Worm (Caenorhabditis elegans) whole organism, late embryonic: Measurements from ENCODE around the gene F33H1.4.

Source experiments
- C08G9.2 ChIP-seq: sonication (generic microtip); optimal IDR thresholded peaks from 2 replicates; lab custom pipeline; 2016; ENCODE audit warnings: mild to moderate bottlenecking, missing genetic modification characterization, moderate library complexity, missing compliant biosample characterization
- F13H6.1 ChIP-seq: sonication (generic microtip); optimal IDR thresholded peaks from 2 replicates; lab custom pipeline; 2016; ENCODE audit warnings: missing genetic modification characterization, missing compliant biosample characterization
- K02D7.2 ChIP-seq: sonication (generic microtip); optimal IDR thresholded peaks from 2 replicates; lab custom pipeline; 2017; ENCODE audit warnings: mild to moderate bottlenecking, missing genetic modification characterization, missing compliant biosample characterization
- ahr-1 ChIP-seq: sonication (generic microtip); optimal IDR thresholded peaks from 2 replicates; lab custom pipeline; 2016; ENCODE audit warnings: missing genetic modification characterization, missing compliant biosample characterization
- ceh-18 ChIP-seq: sonication (generic microtip); optimal IDR thresholded peaks from 2 replicates; lab custom pipeline; 2016; ENCODE audit warnings: missing genetic modification characterization, missing compliant biosample characterization
- ceh-19 ChIP-seq: fragments of 200-800 bp; sonication (Bioruptor generic); optimal IDR thresholded peaks from 2 replicates; lab custom pipeline; 2018; ENCODE audit warnings: mild to moderate bottlenecking, missing genetic modification characterization, missing compliant biosample characterization
- ceh-2 ChIP-seq: sonication (generic microtip); optimal IDR thresholded peaks from 2 replicates; lab custom pipeline; 2016; ENCODE audit warnings: missing genotype, missing genetic modification characterization, missing compliant biosample characterization
- ceh-31 ChIP-seq: sonication (generic microtip); optimal IDR thresholded peaks from 2 replicates; lab custom pipeline; 2016; ENCODE audit warnings: missing genetic modification characterization, missing compliant biosample characterization
- ceh-48 ChIP-seq: sonication (generic microtip); optimal IDR thresholded peaks from 2 replicates; lab custom pipeline; 2016; ENCODE audit warnings: missing genetic modification characterization, inconsistent platforms, missing compliant biosample characterization
- ceh-6 ChIP-seq: fragments of 200-800 bp; sonication (Bioruptor generic); optimal IDR thresholded peaks from 2 replicates; lab custom pipeline; 2018; ENCODE audit warnings: mild to moderate bottlenecking, missing genetic modification characterization, missing compliant biosample characterization
- che-1 ChIP-seq: sonication (generic microtip); optimal IDR thresholded peaks from 2 replicates; lab custom pipeline; 2016; ENCODE audit warnings: mild to moderate bottlenecking, missing genetic modification characterization, missing compliant biosample characterization
- dve-1 ChIP-seq: sonication (generic microtip); optimal IDR thresholded peaks from 2 replicates; lab custom pipeline; 2017; ENCODE audit warnings: antibody characterized with exemption, mild to moderate bottlenecking, missing genetic modification characterization, missing compliant biosample characterization
- elt-2 ChIP-seq: sonication (generic microtip); optimal IDR thresholded peaks from 2 replicates; lab custom pipeline; 2016; ENCODE audit warnings: missing genetic modification reagents, missing genetic modification characterization, missing compliant biosample characterization
- elt-4 ChIP-seq: sonication (generic microtip); optimal IDR thresholded peaks from 2 replicates; lab custom pipeline; 2016; ENCODE audit warnings: missing genetic modification characterization, missing compliant biosample characterization
- gmeb-2 ChIP-seq: sonication (generic microtip); optimal IDR thresholded peaks from 2 replicates; lab custom pipeline; 2016; ENCODE audit warnings: missing genetic modification characterization, inconsistent platforms, missing compliant biosample characterization
- hlh-30 ChIP-seq: sonication (generic microtip); optimal IDR thresholded peaks from 2 replicates; lab custom pipeline; 2017; ENCODE audit warnings: antibody characterized with exemption, missing genetic modification characterization, missing compliant biosample characterization; ENCODE audit not compliant: insufficient read depth
- hlh-6 ChIP-seq: sonication (generic microtip); optimal IDR thresholded peaks from 2 replicates; lab custom pipeline; 2016; ENCODE audit warnings: missing genotype, missing genetic modification characterization, missing compliant biosample characterization
- lim-6 ChIP-seq: sonication (generic microtip); optimal IDR thresholded peaks from 2 replicates; lab custom pipeline; 2016; ENCODE audit warnings: missing genetic modification characterization, missing compliant biosample characterization
- lin-11 ChIP-seq: fragments of 200-800 bp; sonication (Bioruptor generic); optimal IDR thresholded peaks from 2 replicates; lab custom pipeline; 2018; ENCODE audit warnings: mild to moderate bottlenecking, missing genetic modification characterization, missing compliant biosample characterization
- madf-2 ChIP-seq: sonication (generic microtip); optimal IDR thresholded peaks from 2 replicates; lab custom pipeline; 2017; ENCODE audit warnings: missing genetic modification characterization, missing compliant biosample characterization
- npax-4 ChIP-seq: sonication (generic microtip); optimal IDR thresholded peaks from 2 replicates; lab custom pipeline; 2016; ENCODE audit warnings: missing genetic modification characterization, missing compliant biosample characterization
- pat-9 ChIP-seq: fragments of 200-800 bp; sonication (Bioruptor generic); optimal IDR thresholded peaks from 2 replicates; lab custom pipeline; 2018; ENCODE audit warnings: mild to moderate bottlenecking, missing genetic modification characterization, moderate library complexity, missing compliant biosample characterization
- pha-2 ChIP-seq: sonication (generic microtip); optimal IDR thresholded peaks from 2 replicates; lab custom pipeline; 2017; ENCODE audit warnings: mild to moderate bottlenecking, missing genetic modification characterization, missing compliant biosample characterization
- pha-4 ChIP-seq: fragments of 150-350 bp; optimal IDR thresholded peaks from 2 replicates; lab custom pipeline; 2018; ENCODE audit warnings: missing biosample characterization, missing genetic modification reagents, missing genetic modification characterization
- pqm-1 ChIP-seq: sonication (generic microtip); optimal IDR thresholded peaks from 2 replicates; lab custom pipeline; 2016; ENCODE audit warnings: missing genetic modification characterization, missing compliant biosample characterization
- pros-1 ChIP-seq: fragments of 150-350 bp; optimal IDR thresholded peaks from 2 replicates; lab custom pipeline; 2014; ENCODE audit warnings: missing biosample characterization, missing genetic modification reagents, missing genetic modification characterization
- sox-4 ChIP-seq: sonication (generic microtip); optimal IDR thresholded peaks from 2 replicates; lab custom pipeline; 2017; ENCODE audit warnings: mild to moderate bottlenecking, missing genetic modification characterization, inconsistent platforms, missing compliant biosample characterization
- tbx-7 ChIP-seq: sonication (generic microtip); optimal IDR thresholded peaks from 2 replicates; lab custom pipeline; 2016; ENCODE audit warnings: missing genotype, missing genetic modification characterization, missing compliant biosample characterization
- ttx-3 ChIP-seq: sonication (generic microtip); optimal IDR thresholded peaks from 2 replicates; lab custom pipeline; 2016; ENCODE audit warnings: missing genetic modification reagents, missing genetic modification characterization, missing compliant biosample characterization
- unc-3 ChIP-seq, 2 experiments: fragments of 200-800 bp in 1 of 2; sonication (Bioruptor generic) in 1 of 2; sonication (generic microtip) in 1 of 2; conservative IDR thresholded peaks in 1 of 2; optimal IDR thresholded peaks in 1 of 2; 2 replicates each; pipeline versions ENCODE4 v1.3.6 to Lab custom; 2016 to 2022; ENCODE audit warnings: missing compliant biosample characterization in 2 of 2, missing genetic modification characterization in 2 of 2, missing genetic modification reagents in 1 of 2
- unc-42 ChIP-seq: sonication (generic microtip); optimal IDR thresholded peaks from 2 replicates; lab custom pipeline; 2016; ENCODE audit warnings: missing genotype, missing genetic modification characterization, missing compliant biosample characterization
- unc-55 ChIP-seq: sonication (generic microtip); optimal IDR thresholded peaks from 2 replicates; lab custom pipeline; 2017; ENCODE audit warnings: missing biosample characterization, missing genetic modification reagents, missing genetic modification characterization

The F33H1.4 gene

DNA sequence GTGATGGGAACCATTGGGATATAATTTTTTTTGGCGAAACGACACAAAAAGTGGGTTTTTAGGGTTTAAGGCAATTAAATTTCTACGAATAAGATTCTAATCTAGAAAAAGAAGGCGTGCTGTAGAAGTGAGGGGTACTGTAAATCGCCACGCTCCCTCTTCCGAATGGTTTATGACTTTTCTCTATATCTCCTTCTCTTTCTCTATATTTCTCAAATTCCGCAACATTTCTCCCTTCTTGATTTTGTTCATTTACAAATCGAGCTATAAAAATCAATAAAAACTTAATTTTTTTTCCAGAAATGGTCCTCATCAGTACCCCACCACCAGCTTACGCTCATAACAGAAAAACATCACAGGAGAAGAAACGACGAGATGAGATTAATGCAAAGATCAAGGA is 43.7 kb downstream of the F33H1.4 start, which contains the start of gene ref-1:
ref-1 (plus strand) TSS at position 301 of the 400 bp plus-strand sequence.
- TF ChIP-seq unc-55 (GFP tag; lab: Kevin White, UChicago) = no peak
- no peak for TF ChIP-seq hlh-6 (tag; lab: Kevin White, UChicago)
- no peak for TF ChIP-seq pros-1 (tag; lab: Kevin White, UChicago)
- TF ChIP-seq pha-2 (tag; lab: Kevin White, UChicago) = no peak
- no peak for TF ChIP-seq npax-4
- no peak for TF ChIP-seq madf-2
- no peak for TF ChIP-seq lin-11 (tag; lab: Kevin White, UChicago)
- no peak for TF ChIP-seq unc-3 (GFP tag; conservative IDR thresholded peaks at IDR 0.05; lab: Robert Waterston, UW)
- TF ChIP-seq unc-3 (tag; optimal IDR thresholded peaks at IDR 0.05; lab: Kevin White, UChicago) = no peak

DNA sequence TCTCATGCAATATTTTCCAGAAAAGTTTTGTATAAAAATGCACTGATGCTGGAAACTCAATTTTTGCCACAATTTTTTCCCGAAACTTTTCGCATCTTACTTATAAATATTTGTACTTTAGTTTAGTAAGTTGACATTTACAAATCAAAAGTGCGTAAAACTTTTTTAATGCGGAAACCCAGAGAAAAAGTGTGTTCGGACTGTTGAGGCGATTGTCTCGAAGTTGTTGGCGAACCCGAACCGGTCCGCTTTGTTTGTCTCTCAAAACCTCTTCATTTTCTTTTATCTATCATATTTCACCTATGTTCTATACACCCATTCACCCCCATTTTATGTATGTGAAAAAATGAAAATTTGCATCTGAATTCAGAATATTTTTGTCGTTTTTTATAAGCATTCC is 46.2 kb downstream of the F33H1.4 start:
- TF ChIP-seq che-1 (tag; lab: Kevin White, UChicago) (no peak), unc-42 (tag; lab: Kevin White, UChicago) (no peak), ceh-6 (GFP tag; lab: Kevin White, UChicago) (no peak), lim-6 (tag; lab: Kevin White, UChicago) (no peak), dve-1 (tag; lab: Kevin White, UChicago) (no peak), pqm-1 (tag; lab: Kevin White, UChicago) (no peak), hlh-30 (tag; lab: Kevin White, UChicago) (no peak), ceh-19 (no peak), ttx-3 (tag; lab: Kevin White, UChicago) (no peak), ahr-1 (no peak), ceh-31 (tag; lab: Kevin White, UChicago) (no peak), ceh-48 (no peak), pat-9 (tag; lab: Kevin White, UChicago) (no peak), K02D7.2 (tag; lab: Kevin White, UChicago) (no peak), ceh-2 (tag; lab: Kevin White, UChicago) (no peak), elt-2 (tag; lab: Kevin White, UChicago) (no peak), ceh-18 (tag; lab: Kevin White, UChicago) (no peak), C08G9.2 (no peak), elt-4 (tag; lab: Kevin White, UChicago) (no peak), pha-4 (tag; lab: Kevin White, UChicago) (no peak)
- TF ChIP-seq, all 69 proteins: peak for 0

DNA sequence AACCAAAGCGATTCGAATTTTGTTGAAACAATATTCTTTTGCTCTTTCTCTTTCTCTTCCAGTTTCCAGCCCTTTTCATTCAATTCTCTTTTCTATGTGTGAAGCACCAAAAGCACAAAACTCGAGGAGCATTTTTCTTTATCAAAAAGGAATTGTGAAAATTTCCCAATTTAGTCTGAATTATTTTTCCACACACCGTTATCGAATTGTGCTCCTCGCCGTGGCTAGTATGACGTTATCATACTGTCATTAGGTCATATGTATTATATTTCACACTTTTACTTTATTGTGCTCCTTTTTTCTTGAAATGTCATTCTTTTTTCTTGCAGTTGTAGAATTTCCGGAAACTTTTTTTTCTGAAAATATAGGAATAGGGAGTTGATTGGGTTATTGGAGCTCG is 47.2 kb downstream of the F33H1.4 start:
- TF ChIP-seq lin-11 (tag; lab: Kevin White, UChicago) (no peak), tbx-7 (tag; lab: Kevin White, UChicago) (no peak), ahr-1 (no peak), F13H6.1 (tag; lab: Kevin White, UChicago) (no peak), unc-42 (tag; lab: Kevin White, UChicago) (no peak), pqm-1 (tag; lab: Kevin White, UChicago) (no peak)
- TF ChIP-seq, all 69 proteins: peak for 0

DNA sequence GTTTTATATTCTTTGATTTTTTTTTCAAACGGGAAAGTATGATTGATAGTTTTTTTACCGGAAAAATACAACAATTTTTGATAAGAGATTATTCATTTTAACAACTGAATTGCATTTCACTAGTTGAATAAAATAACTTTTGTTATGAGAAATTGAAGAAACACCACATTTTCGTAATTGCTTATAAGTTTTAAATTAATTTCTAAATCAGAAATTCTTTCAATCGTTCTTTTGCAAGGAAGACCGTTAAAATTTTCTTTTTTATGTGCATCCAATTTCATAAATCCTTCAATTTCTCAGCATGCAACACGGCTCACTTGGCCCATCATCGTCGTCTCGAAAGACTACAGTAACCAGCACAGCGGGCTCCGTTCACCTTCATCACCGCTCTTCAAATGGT is 48.1 kb downstream of the F33H1.4 start, which contains the start of gene plc-3:
plc-3 (plus strand) TSS at position 301 of the 400 bp plus-strand sequence.
- TF ChIP-seq gmeb-2 (tag; lab: Kevin White, UChicago) (no peak), sox-4 (tag; lab: Kevin White, UChicago) (no peak)
- TF ChIP-seq, all 69 proteins: peak for 0

DNA sequence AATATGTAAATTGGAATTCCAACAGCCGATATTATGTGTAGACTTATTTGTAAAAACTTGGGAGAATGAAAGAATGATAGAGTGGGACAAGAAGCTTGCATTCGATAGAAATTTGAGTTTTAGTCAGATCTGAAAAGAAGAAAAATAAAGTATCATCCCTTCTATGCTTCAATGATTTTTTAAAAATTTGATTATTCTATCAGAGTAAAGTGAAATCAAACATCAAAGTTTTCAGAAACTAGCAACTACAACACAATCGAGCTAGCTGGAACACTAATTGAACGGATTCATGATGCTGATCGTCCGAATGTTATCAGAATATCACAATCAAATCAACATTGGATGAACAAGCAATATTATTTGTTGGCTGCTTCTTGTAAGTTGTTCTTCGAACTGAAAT is 52.6 kb downstream of the F33H1.4 start, which contains the start of gene srh-135:
srh-135 (minus strand) TSS at position 101 of the 400 bp plus-strand sequence.
- TF ChIP-seq npax-4 (no peak), ceh-2 (tag; lab: Kevin White, UChicago) (no peak), ceh-18 (tag; lab: Kevin White, UChicago) (no peak)
